Worm (Caenorhabditis elegans): ENCODE data around the gene ZK546.19.

- TF ChIP-seq ets-7 (tag; optimal IDR thresholded peaks at IDR 0.05) = no peak
- no peak for TF ChIP-seq scrt-1 (GFP tag; IDR thresholded peaks at IDR 0.05)
- TF ChIP-seq tra-4 (tag; optimal IDR thresholded peaks at IDR 0.05) = no peak
- no peak for TF ChIP-seq ama-1 (optimal IDR thresholded peaks at IDR 0.05)
- TF ChIP-seq aly-1 (tag; optimal IDR thresholded peaks at IDR 0.05) = no peak
These were observed 27.3 kb downstream of the ZK546.19 start, which contains the start of gene shc-2 for ce11 chrII:4968863-4969262.
